Fruit fly (Drosophila melanogaster) whole organism, embryonic: ENCODE data around the gene CG7557.

ENCODE experiments used
- Atf6 ChIP-seq: fragments of 200-800 bp; sonication (Bioruptor generic); IDR thresholded peaks from 2 replicates; pipeline ENCODE4 v1.3.6; 2022; ENCODE audit warnings: missing biosample characterization, missing genetic modification characterization
- CG10147 ChIP-seq: fragments of 200-800 bp; sonication (Bioruptor generic); optimal IDR thresholded peaks from 2 replicates; lab custom pipeline; 2019; ENCODE audit warnings: missing biosample characterization, mild to moderate bottlenecking, missing genetic modification characterization, moderate library complexity
- CG11695 ChIP-seq: fragments of 200-800 bp; sonication (Bioruptor generic); IDR thresholded peaks from 3 replicates; pipeline ENCODE4 v1.3.6; 2022; ENCODE audit warnings: missing biosample characterization, missing genetic modification characterization
- CG14965 ChIP-seq: fragments of 200-800 bp; sonication (Bioruptor generic); optimal IDR thresholded peaks from 2 replicates; lab custom pipeline; 2016; ENCODE audit warnings: missing biosample characterization, missing genetic modification characterization, borderline replicate concordance
- CG15073 ChIP-seq: fragments of 200-800 bp; sonication (Bioruptor generic); optimal IDR thresholded peaks from 2 replicates; lab custom pipeline; 2016; ENCODE audit warnings: missing biosample characterization, missing genetic modification characterization
- CG17361 ChIP-seq: fragments of 200-800 bp; sonication (Bioruptor generic); IDR thresholded peaks from 3 replicates; pipeline ENCODE4 v1.3.6; 2022; ENCODE audit warnings: missing biosample characterization, missing genetic modification characterization
- CG2202 ChIP-seq: fragments of 200-800 bp; sonication (Bioruptor generic); optimal IDR thresholded peaks from 2 replicates; lab custom pipeline; 2018; ENCODE audit warnings: missing biosample characterization, mild to moderate bottlenecking, missing genetic modification characterization
- CG3407 ChIP-seq: fragments of 200-800 bp; sonication (Bioruptor generic); optimal IDR thresholded peaks from 2 replicates; lab custom pipeline; 2018; ENCODE audit warnings: missing biosample characterization, mild to moderate bottlenecking, missing genetic modification characterization
- CG4820 ChIP-seq: fragments of 200-800 bp; sonication (Bioruptor generic); optimal IDR thresholded peaks from 3 replicates; lab custom pipeline; 2016; ENCODE audit warnings: missing biosample characterization, missing genetic modification characterization
- CG6175 ChIP-seq: fragments of 200-800 bp; sonication (Bioruptor generic); IDR thresholded peaks from 3 replicates; pipeline ENCODE4 v1.3.6; 2022; ENCODE audit warnings: missing biosample characterization, missing genetic modification characterization
- CG7786 ChIP-seq: fragments of 200-800 bp; sonication (Bioruptor generic); optimal IDR thresholded peaks from 2 replicates; lab custom pipeline; 2016; ENCODE audit warnings: missing biosample characterization, missing genetic modification characterization
- CG7839 ChIP-seq: fragments of 200-800 bp; sonication (Bioruptor generic); optimal IDR thresholded peaks from 3 replicates; lab custom pipeline; 2018; ENCODE audit warnings: missing biosample characterization, mild to moderate bottlenecking, missing genetic modification characterization, moderate library complexity
- D19A ChIP-seq: fragments of 200-800 bp; optimal IDR thresholded peaks from 3 replicates; lab custom pipeline; 2019; ENCODE audit warnings: missing biosample characterization, mild to moderate bottlenecking, missing genetic modification characterization, moderate library complexity
- Doc2 ChIP-seq: fragments of 200-800 bp; sonication (Bioruptor generic); IDR thresholded peaks from 2 replicates; pipeline ENCODE4 v1.3.6; 2022; ENCODE audit warnings: missing biosample characterization, missing genetic modification characterization
- Fer3 ChIP-seq: fragments of 200-800 bp; sonication (Bioruptor generic); optimal IDR thresholded peaks from 2 replicates; lab custom pipeline; 2018; ENCODE audit warnings: missing biosample characterization, mild to moderate bottlenecking, missing genetic modification characterization, moderate library complexity
- Hr78 ChIP-seq, 2 experiments: fragments of 200-800 bp in 1 of 2; fragments of >200 bp in 1 of 2; sonication (Bioruptor generic) in 1 of 2; optimal IDR thresholded peaks; 2 replicates each; lab custom pipeline; 2017 to 2019; ENCODE audit warnings: missing biosample characterization in 2 of 2, missing genetic modification characterization in 2 of 2, mild to moderate bottlenecking in 1 of 2, moderate library complexity in 1 of 2
- Max ChIP-seq: fragments of 200-800 bp; sonication (Bioruptor generic); optimal IDR thresholded peaks from 2 replicates; lab custom pipeline; 2016; ENCODE audit warnings: missing biosample characterization, mild to moderate bottlenecking, missing genetic modification characterization
- Med ChIP-seq: fragments of 200-800 bp; sonication (Bioruptor generic); peaks from one replicate; lab custom pipeline; 2016; ENCODE audit warnings: missing biosample characterization, missing genetic modification characterization, mild to moderate bottlenecking, inconsistent platforms, moderate library complexity
- Myb ChIP-seq: fragments of 200-800 bp; sonication (Bioruptor generic); optimal IDR thresholded peaks from 2 replicates; lab custom pipeline; 2016; ENCODE audit warnings: missing biosample characterization, missing genetic modification characterization
- Oli ChIP-seq: fragments of 200-800 bp; sonication (Bioruptor generic); optimal IDR thresholded peaks from 2 replicates; lab custom pipeline; 2018; ENCODE audit warnings: missing biosample characterization, mild to moderate bottlenecking, missing genetic modification characterization, moderate library complexity
- Rx ChIP-seq: fragments of 200-800 bp; sonication (Bioruptor generic); IDR thresholded peaks from 2 replicates; pipeline ENCODE4 v1.3.6; 2022; ENCODE audit warnings: missing biosample characterization, missing genetic modification characterization
- Usf ChIP-seq: fragments of 200-800 bp; sonication (Bioruptor generic); optimal IDR thresholded peaks from 2 replicates; lab custom pipeline; 2017; ENCODE audit warnings: missing genotype, missing biosample characterization, missing genetic modification characterization
- ato ChIP-seq: fragments of 200-800 bp; sonication (Bioruptor generic); IDR thresholded peaks from 2 replicates; pipeline ENCODE4 v1.3.6; 2022; ENCODE audit warnings: missing biosample characterization, missing genetic modification characterization; ENCODE audit not compliant: partially characterized antibody
- cad ChIP-seq: fragments of >200 bp; optimal IDR thresholded peaks from 2 replicates; lab custom pipeline; 2017; ENCODE audit warnings: missing biosample characterization, missing genetic modification characterization
- cas ChIP-seq: fragments of 200-800 bp; sonication (Bioruptor generic); IDR thresholded peaks from 2 replicates; pipeline ENCODE4 v1.3.6; 2022; ENCODE audit warnings: missing biosample characterization, missing genetic modification characterization
- chn ChIP-seq: fragments of 200-800 bp; sonication (Bioruptor generic); optimal IDR thresholded peaks from 2 replicates; lab custom pipeline; 2016; ENCODE audit warnings: missing biosample characterization, missing genetic modification characterization
- crol ChIP-seq: fragments of 200-800 bp; sonication (Bioruptor generic); IDR thresholded peaks from 2 replicates; pipeline ENCODE4 v1.3.6; 2022; ENCODE audit warnings: missing biosample characterization, missing genetic modification characterization
- crp ChIP-seq, 2 experiments: fragments of 200-800 bp; sonication (Bioruptor generic); optimal IDR thresholded peaks; 2 replicates in 1 of 2; 3 replicates in 1 of 2; lab custom pipeline; 2017; ENCODE audit warnings: missing biosample characterization in 2 of 2, missing genetic modification characterization in 2 of 2, mild to moderate bottlenecking in 1 of 2, moderate library complexity in 1 of 2
- dpn ChIP-seq, 2 experiments: fragments of 200-800 bp; sonication (Bioruptor generic); optimal IDR thresholded peaks; 3 replicates each; lab custom pipeline; 2016; ENCODE audit warnings: missing biosample characterization in 2 of 2, missing genetic modification characterization in 2 of 2
- esg ChIP-seq: fragments of 200-800 bp; sonication (Bioruptor generic); conservative IDR thresholded peaks from 2 replicates; pipeline ENCODE4 v1.3.6; 2022; ENCODE audit warnings: missing biosample characterization, missing genetic modification characterization
- eve ChIP-seq, 2 experiments: fragments of >200 bp; optimal IDR thresholded peaks; 2 replicates each; lab custom pipeline; 2017; ENCODE audit warnings: missing biosample characterization in 2 of 2, missing genetic modification characterization in 2 of 2
- hth ChIP-seq: fragments of >200 bp; optimal IDR thresholded peaks from 2 replicates; lab custom pipeline; 2017; ENCODE audit warnings: inconsistent platforms
- jumu ChIP-seq: fragments of 200-800 bp; sonication (Bioruptor generic); optimal IDR thresholded peaks from 3 replicates; lab custom pipeline; 2016; ENCODE audit warnings: missing biosample characterization, missing genetic modification characterization
- kah ChIP-seq: fragments of 200-800 bp; sonication (Bioruptor generic); optimal IDR thresholded peaks from 2 replicates; lab custom pipeline; 2018; ENCODE audit warnings: missing biosample characterization, mild to moderate bottlenecking, missing genetic modification characterization
- ken ChIP-seq: fragments of 200-800 bp; sonication (Bioruptor generic); IDR thresholded peaks from 3 replicates; pipeline ENCODE4 v1.3.6; 2022; ENCODE audit warnings: missing biosample characterization, missing genetic modification characterization
- lola ChIP-seq, 3 experiments: fragments of >200 bp in 2 of 3; fragments of 200-800 bp in 1 of 3; sonication (Bioruptor generic) in 1 of 3; optimal IDR thresholded peaks; 2 replicates each; lab custom pipeline; 2017 to 2019; ENCODE audit warnings: missing biosample characterization in 3 of 3, missing genetic modification characterization in 3 of 3, mild to moderate bottlenecking in 1 of 3, moderate library complexity in 1 of 3
- nau ChIP-seq: fragments of 200-800 bp; sonication (Bioruptor generic); optimal IDR thresholded peaks from 3 replicates; lab custom pipeline; 2017; ENCODE audit warnings: missing biosample characterization, mild to moderate bottlenecking, missing genetic modification characterization, missing genetic modification reagents
- oc ChIP-seq: fragments of 200-800 bp; sonication (Bioruptor generic); optimal IDR thresholded peaks from 2 replicates; lab custom pipeline; 2018; ENCODE audit warnings: missing biosample characterization, mild to moderate bottlenecking, missing genetic modification characterization, moderate library complexity
- p53 ChIP-seq: fragments of 200-800 bp; sonication (Bioruptor generic); optimal IDR thresholded peaks from 2 replicates; lab custom pipeline; 2016; ENCODE audit warnings: missing biosample characterization, missing genetic modification characterization
- pho ChIP-seq: fragments of 200-800 bp; sonication (Bioruptor generic); optimal IDR thresholded peaks from 2 replicates; lab custom pipeline; 2016; ENCODE audit warnings: missing biosample characterization, missing genetic modification characterization
- ranshi ChIP-seq: fragments of 200-800 bp; sonication (Bioruptor generic); IDR thresholded peaks from 2 replicates; pipeline ENCODE4 v1.3.6; 2022; ENCODE audit warnings: missing biosample characterization, missing genetic modification characterization
- repo ChIP-seq: fragments of 200-800 bp; sonication (Bioruptor generic); optimal IDR thresholded peaks from 2 replicates; lab custom pipeline; 2016; ENCODE audit warnings: missing biosample characterization, missing genetic modification characterization
- rib ChIP-seq: fragments of 200-800 bp; sonication (Bioruptor generic); IDR thresholded peaks from 2 replicates; pipeline ENCODE4 v1.3.6; 2022; ENCODE audit warnings: missing biosample characterization, missing genetic modification characterization
- run ChIP-seq: fragments of 200-800 bp; sonication (Bioruptor generic); optimal IDR thresholded peaks from 3 replicates; lab custom pipeline; 2018; ENCODE audit warnings: missing biosample characterization, mild to moderate bottlenecking, missing genetic modification characterization
- sens ChIP-seq: fragments of 200-800 bp; sonication (Bioruptor generic); peaks from one replicate; lab custom pipeline; 2016; ENCODE audit warnings: missing biosample characterization, missing genetic modification characterization
- sima ChIP-seq: fragments of 200-800 bp; sonication (Bioruptor generic); optimal IDR thresholded peaks from 2 replicates; lab custom pipeline; 2016; ENCODE audit warnings: missing biosample characterization, missing genetic modification characterization
- slp2 ChIP-seq: fragments of 200-800 bp; sonication (Bioruptor generic); optimal IDR thresholded peaks from 2 replicates; lab custom pipeline; 2016; ENCODE audit warnings: missing biosample characterization, missing genetic modification characterization
- sob ChIP-seq: fragments of 200-800 bp; sonication (Bioruptor generic); IDR thresholded peaks from 2 replicates; pipeline ENCODE4 v1.3.6; 2022; ENCODE audit warnings: missing biosample characterization, missing genetic modification characterization
- sqz ChIP-seq: fragments of 200-800 bp; sonication (Bioruptor generic); optimal IDR thresholded peaks from 3 replicates; lab custom pipeline; 2018; ENCODE audit warnings: missing biosample characterization, mild to moderate bottlenecking, missing genetic modification characterization
- toy ChIP-seq: fragments of 200-800 bp; sonication (Bioruptor generic); IDR thresholded peaks from 2 replicates; pipeline ENCODE4 v1.3.6; 2022; ENCODE audit warnings: missing biosample characterization, missing genetic modification characterization
- vfl ChIP-seq: fragments of 200-800 bp; sonication (Bioruptor generic); optimal IDR thresholded peaks from 2 replicates; lab custom pipeline; 2016; ENCODE audit warnings: missing biosample characterization, missing genetic modification characterization
- vnd ChIP-seq: fragments of 200-800 bp; sonication (Bioruptor generic); IDR thresholded peaks from 3 replicates; pipeline ENCODE4 v1.3.6; 2022; ENCODE audit warnings: missing biosample characterization, missing genetic modification characterization; ENCODE audit not compliant: partially characterized antibody
- zfh1 ChIP-seq: fragments of 200-800 bp; sonication (Bioruptor generic); IDR thresholded peaks from 3 replicates; pipeline ENCODE4 v1.3.6; 2022; ENCODE audit warnings: missing biosample characterization, missing genetic modification characterization

Gene CG7557

dm6 chr3L:11413697-11414096 is 31.3 kb upstream of the CG7557 start (continued):
- no peak for TF ChIP-seq chn (GFP tag; lab: Kevin White, UChicago)
- no peak for TF ChIP-seq CG14965 (GFP tag; lab: Kevin White, UChicago)
- TF ChIP-seq Hr78 (GFP tag; optimal IDR thresholded peaks at IDR 0.05; lab: Kevin White, UChicago) = no peak
- no peak for TF ChIP-seq hth
- no peak for TF ChIP-seq p53 (GFP tag; lab: Kevin White, UChicago)
- no peak for TF ChIP-seq jumu (GFP tag; lab: Kevin White, UChicago)
- no peak for TF ChIP-seq Usf
- no peak for TF ChIP-seq repo (GFP tag; lab: Kevin White, UChicago)
- TF ChIP-seq D19A = no peak
- no peak for TF ChIP-seq CG15073 (GFP tag; lab: Kevin White, UChicago)
- TF ChIP-seq kah = no peak
- TF ChIP-seq esg (GFP tag; lab: Robert Waterston, UW) = no peak
- TF ChIP-seq CG4820 (GFP tag; lab: Kevin White, UChicago) = no peak
- TF ChIP-seq sob = no peak
- no peak for TF ChIP-seq Fer3 (tag; lab: Kevin White, UChicago)
- TF ChIP-seq vfl (GFP tag; lab: Kevin White, UChicago) = no peak
- no peak for TF ChIP-seq slp2 (GFP tag; lab: Kevin White, UChicago)
- no peak for TF ChIP-seq cad
- TF ChIP-seq rib (GFP tag; lab: Robert Waterston, UW) = no peak
- no peak for TF ChIP-seq sima (GFP tag; lab: Kevin White, UChicago)
- TF ChIP-seq Max (GFP tag; lab: Kevin White, UChicago) = no peak
- TF ChIP-seq CG7839 (tag; lab: Kevin White, UChicago) = no peak
- no peak for TF ChIP-seq CG2202 (tag; lab: Kevin White, UChicago)
- no peak for TF ChIP-seq toy (GFP tag; lab: Robert Waterston, UW)
- TF ChIP-seq oc = no peak
- no peak for TF ChIP-seq cas
- no peak for TF ChIP-seq CG3407 (GFP tag; lab: Kevin White, UChicago)
- TF ChIP-seq pho (GFP tag; lab: Kevin White, UChicago) = no peak
- no peak for TF ChIP-seq crol (GFP tag; lab: Robert Waterston, UW)
- no peak for TF ChIP-seq Atf6 (GFP tag; lab: Robert Waterston, UW)
- TF ChIP-seq CG17361 (GFP tag; lab: Robert Waterston, UW) = peak; percentile 9; the same call in 1 of the 3 replicates
- no peak for TF ChIP-seq Myb (GFP tag; lab: Kevin White, UChicago)
- no peak for TF ChIP-seq ato (GFP tag; lab: Robert Waterston, UW)
- no peak for TF ChIP-seq CG6175 (GFP tag; lab: Robert Waterston, UW)
- TF ChIP-seq dpn (GFP tag; optimal IDR thresholded peaks at IDR 0.05; lab: Kevin White, UChicago) = no peak
- TF ChIP-seq CG10147 (GFP tag; lab: Kevin White, UChicago) = no peak
- TF ChIP-seq Med (GFP tag; lab: Kevin White, UChicago) = peak; percentile 28
- peak in 1 of 2 experiments; percentile 35 for TF ChIP-seq eve (GFP tag; optimal IDR thresholded peaks at IDR 0.05; lab: Kevin White, UChicago)
- no peak for TF ChIP-seq run (tag; lab: Kevin White, UChicago)
- no peak for TF ChIP-seq nau (GFP tag; lab: Kevin White, UChicago)
- TF ChIP-seq lola (GFP tag; optimal IDR thresholded peaks at IDR 0.05; lab: Kevin White, UChicago) = peak in 1 of 3 experiments; percentile 60
- TF ChIP-seq Oli (tag; lab: Kevin White, UChicago) = no peak
- TF ChIP-seq zfh1 = no peak
- TF ChIP-seq ken (GFP tag; lab: Robert Waterston, UW) = no peak
- TF ChIP-seq sqz (GFP tag; lab: Kevin White, UChicago) = no peak
- TF ChIP-seq CG11695 (GFP tag; lab: Robert Waterston, UW) = no peak
- no peak for TF ChIP-seq CG7786
- peak; percentile 51 for TF ChIP-seq sens (GFP tag; lab: Kevin White, UChicago)
- no peak for TF ChIP-seq crp (GFP tag; optimal IDR thresholded peaks at IDR 0.05; lab: Kevin White, UChicago)
- no peak for TF ChIP-seq Doc2 (GFP tag; lab: Robert Waterston, UW)
- no peak for TF ChIP-seq ranshi
- TF ChIP-seq Rx (GFP tag; lab: Robert Waterston, UW) = no peak
- no peak for TF ChIP-seq vnd (GFP tag; lab: Robert Waterston, UW)
